Worm (Caenorhabditis elegans): ENCODE measurements around the gene nadk-2.

ce11 chrII:12071243-12071642, 21.9 kb downstream of the nadk-2 start:
- no peak for TF ChIP-seq pqm-1 (tag; optimal IDR thresholded peaks at IDR 0.05)
- TF ChIP-seq fkh-10 (GFP tag; optimal IDR thresholded peaks at IDR 0.05) = no peak
- no peak for TF ChIP-seq ceh-6 (GFP tag; optimal IDR thresholded peaks at IDR 0.05)
- no peak for TF ChIP-seq hlh-30 (tag; optimal IDR thresholded peaks at IDR 0.05; ENCODE audit: insufficient read depth)
- no peak for TF ChIP-seq rnt-1 (tag; optimal IDR thresholded peaks at IDR 0.05)
- no peak for TF ChIP-seq ceh-19 (GFP tag; optimal IDR thresholded peaks at IDR 0.05)
- TF ChIP-seq pros-1 (tag; optimal IDR thresholded peaks at IDR 0.05) = no peak
- TF ChIP-seq nhr-11 (tag; optimal IDR thresholded peaks at IDR 0.05) = no peak
- no peak for TF ChIP-seq pax-1 (tag; optimal IDR thresholded peaks at IDR 0.05)
- TF ChIP-seq hlh-13 (GFP tag; optimal IDR thresholded peaks at IDR 0.05) = no peak
